Fruit fly (Drosophila melanogaster): Measurements from ENCODE around the gene CG6565.

CG6565 gene

DNA sequence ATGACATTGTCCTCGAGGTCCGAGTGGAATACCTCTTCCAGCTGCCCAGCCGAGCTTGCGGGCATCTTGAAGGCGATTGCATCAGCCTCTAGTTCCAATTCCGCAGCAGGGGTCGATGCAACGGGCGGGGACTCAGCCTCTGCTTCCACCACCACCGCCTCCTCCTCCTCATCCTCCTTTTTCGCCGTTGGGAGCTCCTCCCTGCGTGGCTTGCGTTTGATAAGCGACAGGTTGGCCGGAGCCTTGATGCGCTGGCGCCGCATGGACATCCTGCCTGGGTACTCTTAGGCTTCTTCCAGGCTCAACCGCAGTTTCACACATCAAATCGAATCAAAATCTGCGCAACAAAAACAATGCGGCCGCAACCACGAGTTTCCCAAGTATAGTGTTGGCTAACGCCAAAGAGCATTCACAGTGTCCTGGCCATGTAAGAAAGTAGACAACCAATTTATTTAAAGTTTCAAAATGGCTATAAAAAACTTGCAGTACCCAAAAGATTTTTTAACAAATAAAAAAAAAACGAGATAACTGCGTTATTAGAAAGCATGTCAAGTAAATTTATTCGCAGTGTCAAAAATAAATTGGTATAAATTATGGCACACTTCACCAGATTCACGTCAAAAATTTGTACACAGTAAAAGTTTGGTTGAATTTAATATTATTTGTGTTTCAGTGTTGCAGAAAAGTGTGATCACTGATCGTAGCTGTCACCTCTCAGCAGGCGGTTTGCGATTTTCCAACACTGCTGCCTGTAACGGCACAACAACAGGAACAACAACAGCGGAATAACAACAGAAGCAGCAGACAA is at the start of gene CG6565, which contains the start of gene Bdp1:
Gene CG6565, plus strand, starts transcription at position 585 of the 808 bp plus-strand sequence.
Gene Bdp1, minus strand, starts transcription at position 456 of the 808 bp plus-strand sequence.
- TF ChIP-seq ttk (optimal IDR thresholded peaks at IDR 0.05) (no peak), Sin3A (optimal IDR thresholded peaks at IDR 0.05) (no peak), Myc (optimal IDR thresholded peaks at IDR 0.05) (no peak), psq (optimal IDR thresholded peaks at IDR 0.05) (no peak), insv (optimal IDR thresholded peaks at IDR 0.05) (no peak), h (optimal IDR thresholded peaks at IDR 0.05) (no peak)

DNA sequence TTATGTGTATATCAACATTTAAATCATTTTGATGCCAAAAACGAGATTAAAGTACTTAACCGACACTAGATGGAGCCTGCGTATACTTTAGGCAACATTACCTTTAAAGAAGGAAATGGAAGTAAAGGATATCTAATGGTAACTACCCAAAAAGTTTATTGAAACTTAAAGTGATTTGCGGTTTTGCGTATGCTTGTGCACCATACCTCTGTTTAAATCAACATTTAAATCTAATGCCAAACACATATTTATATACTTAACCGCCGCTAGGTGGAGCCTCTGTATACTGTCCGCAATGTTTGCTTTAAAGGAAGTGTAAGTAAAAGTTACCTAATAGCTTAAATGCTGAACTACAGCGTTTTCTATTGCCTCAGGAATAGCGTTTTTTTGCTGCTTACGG is 48.0 kb upstream of the CG6565 start:
- TF ChIP-seq ttk (optimal IDR thresholded peaks at IDR 0.05): no peak
- no peak for TF ChIP-seq h (optimal IDR thresholded peaks at IDR 0.05)
- no peak for TF ChIP-seq insv (optimal IDR thresholded peaks at IDR 0.05)
- TF ChIP-seq psq (optimal IDR thresholded peaks at IDR 0.05): no peak
- no peak for TF ChIP-seq Sin3A (optimal IDR thresholded peaks at IDR 0.05)
- no peak for TF ChIP-seq Myc (optimal IDR thresholded peaks at IDR 0.05)

- no peak for TF ChIP-seq Sin3A (optimal IDR thresholded peaks at IDR 0.05)
- no peak for TF ChIP-seq ttk (optimal IDR thresholded peaks at IDR 0.05)
- TF ChIP-seq h (optimal IDR thresholded peaks at IDR 0.05): no peak
- no peak for TF ChIP-seq psq (optimal IDR thresholded peaks at IDR 0.05)
- TF ChIP-seq Myc (optimal IDR thresholded peaks at IDR 0.05): no peak
- TF ChIP-seq insv (optimal IDR thresholded peaks at IDR 0.05): no peak
Measured at dm6 chr2L:13331021-13331420, 42.8 kb upstream of the CG6565 start, which contains the start of gene hbt. TSS of gene hbt (minus strand) at chr2L:13331121.

DNA sequence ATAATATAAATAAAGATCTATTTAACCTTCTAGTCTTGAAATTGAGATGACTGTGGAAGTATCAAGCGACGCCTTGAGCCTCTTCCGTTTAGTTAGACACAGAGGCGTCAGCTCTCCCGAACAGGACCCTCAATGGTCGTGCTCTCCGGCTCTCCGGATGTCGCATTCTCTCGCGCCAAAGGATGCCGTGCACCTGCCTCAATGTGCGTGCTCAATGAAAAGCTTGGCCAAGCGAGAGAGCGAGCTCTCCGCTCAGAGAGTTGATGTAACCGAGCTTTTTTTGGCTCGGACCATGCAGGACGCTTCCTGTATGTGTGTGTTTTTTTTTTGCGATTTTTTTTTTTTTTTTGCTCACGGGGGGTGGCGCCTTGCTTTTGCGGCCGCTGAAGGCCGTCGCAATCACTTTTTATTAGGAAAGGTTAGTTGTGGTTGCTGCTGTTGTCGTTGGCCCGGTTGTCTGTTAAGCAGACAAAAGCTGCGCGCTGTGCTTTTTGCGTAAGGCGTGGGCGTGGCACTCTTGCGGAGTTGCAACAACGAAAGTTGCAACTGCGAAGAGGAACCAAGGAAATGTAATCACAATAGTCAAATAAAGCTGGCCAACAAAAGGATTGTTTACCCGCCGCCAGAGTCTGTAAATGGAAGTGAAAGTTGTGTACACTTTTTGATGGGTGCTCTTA is 41.8 kb upstream of the CG6565 start:
- TF ChIP-seq Myc (optimal IDR thresholded peaks at IDR 0.05) (no peak), h (optimal IDR thresholded peaks at IDR 0.05) (no peak), insv (optimal IDR thresholded peaks at IDR 0.05) (no peak), psq (optimal IDR thresholded peaks at IDR 0.05) (no peak), ttk (optimal IDR thresholded peaks at IDR 0.05) (no peak), Sin3A (optimal IDR thresholded peaks at IDR 0.05) (no peak)

DNA sequence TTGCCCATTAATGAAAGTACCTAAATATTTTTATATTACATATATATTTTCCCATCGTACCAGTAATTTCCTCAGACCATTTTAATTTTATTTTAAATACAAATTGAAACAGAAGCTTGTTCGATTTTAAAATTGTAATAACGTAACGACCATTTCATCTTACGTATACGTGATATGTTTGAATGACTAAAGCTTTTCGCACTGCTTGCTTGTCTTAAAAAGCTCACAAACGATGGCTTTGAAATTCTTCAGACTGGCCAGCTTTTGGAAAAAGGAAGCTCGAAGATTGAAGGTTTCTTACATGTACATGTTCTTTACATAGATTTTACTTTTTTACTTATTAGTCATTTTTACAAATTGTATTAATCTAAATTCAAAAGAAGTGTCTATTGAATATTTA is 41.1 kb upstream of the CG6565 start:
- TF ChIP-seq Myc (optimal IDR thresholded peaks at IDR 0.05): no peak
- no peak for TF ChIP-seq psq (optimal IDR thresholded peaks at IDR 0.05)

DNA sequence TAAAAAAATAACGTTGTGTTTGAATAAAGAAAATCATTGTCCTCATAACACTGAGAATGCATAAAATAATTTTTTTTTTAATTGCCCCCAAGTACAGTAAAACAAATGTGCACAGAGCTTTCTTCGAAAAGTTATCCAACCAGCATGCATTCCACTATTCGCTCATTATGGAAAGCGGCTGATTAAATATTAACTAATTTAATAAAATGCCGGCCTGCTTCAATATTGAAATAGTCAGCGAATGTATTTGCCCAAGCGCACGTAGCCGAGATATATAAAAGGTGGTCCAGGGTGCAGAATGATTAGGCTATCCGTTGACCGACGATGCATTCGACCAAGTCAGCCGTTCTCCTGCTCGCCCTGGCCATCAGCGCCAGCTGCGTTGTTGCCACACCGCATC is 26.3 kb upstream of the CG6565 start, which contains the start of gene CG16826:
Gene CG16826, plus strand, starts transcription at position 301 of the 400 bp plus-strand sequence.
- TF ChIP-seq ttk (optimal IDR thresholded peaks at IDR 0.05) (no peak), insv (optimal IDR thresholded peaks at IDR 0.05) (no peak), h (optimal IDR thresholded peaks at IDR 0.05) (no peak), psq (optimal IDR thresholded peaks at IDR 0.05) (no peak), Sin3A (optimal IDR thresholded peaks at IDR 0.05) (no peak), Myc (optimal IDR thresholded peaks at IDR 0.05) (no peak)

- no peak for TF ChIP-seq ttk (optimal IDR thresholded peaks at IDR 0.05)
- no peak for TF ChIP-seq insv (optimal IDR thresholded peaks at IDR 0.05)
- TF ChIP-seq h (optimal IDR thresholded peaks at IDR 0.05): no peak
- no peak for TF ChIP-seq Myc (optimal IDR thresholded peaks at IDR 0.05)
- no peak for TF ChIP-seq psq (optimal IDR thresholded peaks at IDR 0.05)
- TF ChIP-seq Sin3A (optimal IDR thresholded peaks at IDR 0.05): no peak
Measured at dm6 chr2L:13349237-13349902, 24.4 kb upstream of the CG6565 start.

dm6 chr2L:13354580-13355347 is 19.1 kb upstream of the CG6565 start, which contains the start of gene CG9395:
TSS of gene CG9395 (minus strand) at chr2L:13355073.
- TF ChIP-seq insv (optimal IDR thresholded peaks at IDR 0.05): no peak
- TF ChIP-seq Myc (optimal IDR thresholded peaks at IDR 0.05): no peak
- no peak for TF ChIP-seq h (optimal IDR thresholded peaks at IDR 0.05)
- no peak for TF ChIP-seq Sin3A (optimal IDR thresholded peaks at IDR 0.05)
- no peak for TF ChIP-seq ttk (optimal IDR thresholded peaks at IDR 0.05)
- TF ChIP-seq psq (optimal IDR thresholded peaks at IDR 0.05): no peak

DNA sequence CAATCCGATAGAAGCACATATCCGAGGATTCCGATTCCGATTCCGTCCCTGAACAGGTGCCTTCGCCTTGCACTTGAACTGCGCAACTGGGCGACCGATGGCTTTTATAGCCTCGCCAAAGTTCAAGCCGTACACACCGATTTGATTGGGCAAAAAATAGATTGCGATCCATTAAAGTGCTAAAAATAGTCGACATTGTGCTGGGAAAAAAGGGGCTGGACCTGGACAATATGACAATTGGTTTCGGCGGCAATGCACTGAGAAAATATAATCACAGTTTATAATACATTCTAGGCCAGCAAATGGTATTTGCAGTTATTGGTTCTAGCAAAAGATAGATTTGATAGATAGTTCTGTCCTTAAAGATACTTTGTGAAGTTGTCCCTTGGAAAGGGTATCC is 12.4 kb upstream of the CG6565 start, which contains the start of gene CG9377:
Gene CG9377, minus strand, starts transcription at position 101 of the 400 bp plus-strand sequence.
- no peak for TF ChIP-seq ttk (optimal IDR thresholded peaks at IDR 0.05)
- TF ChIP-seq Myc (optimal IDR thresholded peaks at IDR 0.05): no peak
- no peak for TF ChIP-seq insv (optimal IDR thresholded peaks at IDR 0.05)
- no peak for TF ChIP-seq h (optimal IDR thresholded peaks at IDR 0.05)
- TF ChIP-seq Sin3A (optimal IDR thresholded peaks at IDR 0.05): no peak
- TF ChIP-seq psq (optimal IDR thresholded peaks at IDR 0.05): no peak

DNA sequence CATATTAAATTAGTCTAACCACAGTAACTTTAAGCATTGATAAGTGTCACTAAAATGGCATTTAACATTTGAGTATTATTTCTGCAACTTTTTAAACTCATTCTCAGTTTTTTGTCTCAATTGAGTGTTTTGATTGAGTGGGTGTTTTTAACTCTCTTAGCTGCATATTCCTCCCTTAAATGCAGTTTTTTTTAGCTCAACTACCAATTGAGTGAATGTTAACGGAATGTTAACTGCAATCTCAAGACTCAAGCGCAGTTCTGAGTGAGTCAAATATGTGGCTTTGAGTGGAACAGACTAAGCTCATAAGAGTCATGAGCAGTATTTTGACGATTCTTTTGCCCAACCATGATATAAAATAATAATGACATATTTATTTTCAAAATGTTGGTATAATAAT is 10.9 kb upstream of the CG6565 start:
- TF ChIP-seq h (optimal IDR thresholded peaks at IDR 0.05) (no peak), Sin3A (optimal IDR thresholded peaks at IDR 0.05) (no peak), ttk (optimal IDR thresholded peaks at IDR 0.05) (no peak), psq (optimal IDR thresholded peaks at IDR 0.05) (no peak), Myc (optimal IDR thresholded peaks at IDR 0.05) (no peak), insv (optimal IDR thresholded peaks at IDR 0.05) (no peak)

DNA sequence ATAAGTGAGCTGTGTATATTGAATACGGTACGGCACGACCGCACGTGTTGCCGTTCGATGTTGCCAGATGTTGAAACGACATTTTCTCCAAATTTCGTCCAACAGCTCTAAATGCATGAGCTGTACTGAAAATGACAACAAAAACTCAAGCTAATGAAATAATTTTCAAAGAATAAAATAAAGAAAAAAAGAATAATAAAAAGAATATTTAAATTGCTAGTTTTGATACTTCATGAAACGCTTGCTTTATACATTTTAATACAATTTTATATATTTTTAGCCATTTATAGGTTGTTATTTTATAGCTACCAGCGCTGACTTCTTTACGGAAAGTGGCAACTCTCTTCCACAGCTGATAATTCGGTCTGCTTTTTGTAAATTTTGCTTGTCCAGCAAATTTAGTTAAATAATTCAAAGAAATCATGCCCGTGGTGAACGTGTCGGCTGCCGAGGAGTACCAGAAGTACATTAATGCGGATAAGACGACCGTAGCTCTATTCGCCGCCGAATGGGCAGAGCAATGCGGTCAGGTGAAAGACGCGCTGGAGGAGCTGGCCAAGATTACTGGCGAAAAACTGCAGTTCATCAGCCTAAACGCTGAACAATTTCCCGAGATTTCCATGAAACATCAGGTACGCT is 7.6 kb upstream of the CG6565 start, which contains the start of the genes Nnp-1 and Grx3:
Gene Nnp-1, minus strand, starts transcription at position 81 of the 639 bp plus-strand sequence.
Gene Grx3, plus strand, starts transcription at position 339 of the 639 bp plus-strand sequence.
- TF ChIP-seq insv (optimal IDR thresholded peaks at IDR 0.05) (no peak), Sin3A (optimal IDR thresholded peaks at IDR 0.05) (no peak), Myc (optimal IDR thresholded peaks at IDR 0.05) (no peak), h (optimal IDR thresholded peaks at IDR 0.05) (no peak), ttk (optimal IDR thresholded peaks at IDR 0.05) (no peak), psq (optimal IDR thresholded peaks at IDR 0.05) (no peak)
